Worm (Caenorhabditis elegans) whole organism, early embryonic: ENCODE results near the gene fipr-18.

ENCODE experiments used
- ama-1 ChIP-seq: fragments of 150-350 bp; optimal IDR thresholded peaks from 2 replicates; lab custom pipeline; 2014
- ets-7 ChIP-seq: sonication (generic microtip); optimal IDR thresholded peaks from 2 replicates; lab custom pipeline; 2016; ENCODE audit warnings: missing genotype, missing genetic modification characterization, missing compliant biosample characterization
- hmg-4 ChIP-seq: fragments of 200-800 bp; sonication (Bioruptor generic); optimal IDR thresholded peaks from 2 replicates; lab custom pipeline; 2018; ENCODE audit warnings: mild to moderate bottlenecking, missing genetic modification characterization, missing compliant biosample characterization
- tra-4 ChIP-seq: sonication (generic microtip); optimal IDR thresholded peaks from 2 replicates; lab custom pipeline; 2017; ENCODE audit warnings: missing genetic modification characterization, missing compliant biosample characterization

ce11 chrIII:7458846-7459365 is at the start of gene fipr-18, which contains the start of gene fipr-19:
- TF ChIP-seq tra-4 (no peak), ets-7 (tag; lab: Kevin White, UChicago) (no peak), ama-1 (lab: Kevin White, UChicago) (no peak), hmg-4 (GFP tag; lab: Kevin White, UChicago) (no peak)
